Worm (Caenorhabditis elegans) whole organism, midembryonic: ENCODE measurements around the gene T10F2.5.

Source experiments
- tab-1 ChIP-seq: fragments of 200-800 bp; sonication (Bioruptor generic); IDR thresholded peaks from 2 replicates; pipeline ENCODE4 v1.3.6; 2022; ENCODE audit warnings: missing genetic modification characterization, missing compliant biosample characterization
- ztf-23 ChIP-seq: fragments of 200-800 bp; sonication (Bioruptor generic); IDR thresholded peaks from 2 replicates; pipeline ENCODE4 v1.3.6; 2022; ENCODE audit warnings: missing genetic modification reagents, missing genetic modification characterization, missing compliant biosample characterization
- ztf-29 ChIP-seq: fragments of 200-800 bp; sonication (Bioruptor generic); IDR thresholded peaks from 2 replicates; pipeline ENCODE4 v1.3.6; 2022; ENCODE audit warnings: missing genetic modification reagents, missing genetic modification characterization, missing compliant biosample characterization

- TF ChIP-seq ztf-23 (GFP tag; lab: Robert Waterston, UW) (no peak), ztf-29 (GFP tag; lab: Robert Waterston, UW) (no peak), tab-1 (GFP tag; lab: Robert Waterston, UW) (no peak)
These were observed 22.3 kb downstream of the T10F2.5 start for ce11 chrIII:5137099-5137498.
